Fruit fly (Drosophila melanogaster) whole organism, embryonic: ENCODE results near the gene CG34434.
A peak's percentile ranks its signal among the peaks of the same experiment; 100 is the strongest.

Experiments used
- Abd-B ChIP-seq: fragments of 200-800 bp; sonication (Bioruptor generic); optimal IDR thresholded peaks from 2 replicates; lab custom pipeline; 2018; ENCODE audit warnings: missing biosample characterization, mild to moderate bottlenecking, missing genetic modification characterization, moderate library complexity
- Adf1 ChIP-seq: fragments of 200-800 bp; sonication (Bioruptor generic); IDR thresholded peaks from 2 replicates; pipeline ENCODE4 v1.3.6; 2022; ENCODE audit warnings: missing biosample characterization, missing genetic modification characterization
- Awh ChIP-seq: fragments of 200-800 bp; sonication (Bioruptor generic); IDR thresholded peaks from 2 replicates; pipeline ENCODE4, ENCODE4 v1.3.6; 2022; ENCODE audit warnings: missing biosample characterization, missing genetic modification characterization
- CG10321 ChIP-seq: fragments of 200-800 bp; sonication (Bioruptor generic); IDR thresholded peaks from 2 replicates; pipeline ENCODE4 v1.3.6; 2022; ENCODE audit warnings: missing biosample characterization, missing genetic modification characterization
- CG13296 ChIP-seq: fragments of 200-800 bp; sonication (Bioruptor generic); optimal IDR thresholded peaks from 3 replicates; lab custom pipeline; 2018; ENCODE audit warnings: missing biosample characterization, mild to moderate bottlenecking, missing genetic modification characterization
- CG16815 ChIP-seq: fragments of 200-800 bp; sonication (Bioruptor generic); optimal IDR thresholded peaks from 3 replicates; lab custom pipeline; 2017; ENCODE audit warnings: missing biosample characterization, mild to moderate bottlenecking, missing genetic modification characterization
- CG17361 ChIP-seq: fragments of 200-800 bp; sonication (Bioruptor generic); IDR thresholded peaks from 3 replicates; pipeline ENCODE4 v1.3.6; 2022; ENCODE audit warnings: missing biosample characterization, missing genetic modification characterization
- CG17802 ChIP-seq: fragments of 200-800 bp; sonication (Bioruptor generic); optimal IDR thresholded peaks from 2 replicates; lab custom pipeline; 2018; ENCODE audit warnings: missing biosample characterization, mild to moderate bottlenecking, missing genetic modification characterization, moderate library complexity
- CG1832 ChIP-seq: fragments of 200-800 bp; sonication (Bioruptor generic); optimal IDR thresholded peaks from 2 replicates; lab custom pipeline; 2017; ENCODE audit warnings: missing biosample characterization, mild to moderate bottlenecking, missing genetic modification characterization, inconsistent platforms
- CG8478 ChIP-seq: fragments of >200 bp; optimal IDR thresholded peaks from 2 replicates; lab custom pipeline; 2018
- CTCF ChIP-seq: fragments of 200-800 bp; sonication (Bioruptor generic); optimal IDR thresholded peaks from 2 replicates; lab custom pipeline; 2017; ENCODE audit warnings: missing biosample characterization, mild to moderate bottlenecking, missing genetic modification characterization, moderate library complexity
- CoRest ChIP-seq: fragments of 200-800 bp; sonication (Bioruptor generic); optimal IDR thresholded peaks from 3 replicates; lab custom pipeline; 2018; ENCODE audit warnings: missing biosample characterization, mild to moderate bottlenecking, missing genetic modification characterization, moderate library complexity
- D ChIP-seq, 2 experiments: fragments of 200-800 bp in 1 of 2; fragments of >200 bp in 1 of 2; sonication (Bioruptor generic) in 1 of 2; optimal IDR thresholded peaks; 2 replicates in 1 of 2; 3 replicates in 1 of 2; lab custom pipeline; 2017; ENCODE audit warnings: mild to moderate bottlenecking in 1 of 2, missing biosample characterization in 1 of 2, missing genetic modification characterization in 1 of 2, missing genetic modification reagents in 1 of 2
- Dbx ChIP-seq: fragments of 200-800 bp; sonication (Bioruptor generic); IDR thresholded peaks from 3 replicates; pipeline ENCODE4 v1.3.6; 2022; ENCODE audit warnings: missing biosample characterization, missing genetic modification characterization
- Hey ChIP-seq: fragments of 200-800 bp; sonication (Bioruptor generic); optimal IDR thresholded peaks from 3 replicates; lab custom pipeline; 2018; ENCODE audit warnings: missing biosample characterization, mild to moderate bottlenecking, missing genetic modification characterization
- HmgD ChIP-seq: fragments of 200-800 bp; sonication (Bioruptor generic); optimal IDR thresholded peaks from 3 replicates; lab custom pipeline; 2016; ENCODE audit warnings: missing biosample characterization, missing genetic modification characterization
- Nf-YB ChIP-seq: fragments of 200-800 bp; sonication (Bioruptor generic); optimal IDR thresholded peaks from 3 replicates; lab custom pipeline; 2019; ENCODE audit warnings: missing biosample characterization, mild to moderate bottlenecking, missing genetic modification characterization, moderate library complexity
- Nf-YC ChIP-seq: fragments of 200-800 bp; optimal IDR thresholded peaks from 3 replicates; lab custom pipeline; 2019; ENCODE audit warnings: missing biosample characterization, mild to moderate bottlenecking, missing genetic modification characterization, moderate library complexity
- Ravus ChIP-seq: fragments of 200-800 bp; sonication (Bioruptor generic); IDR thresholded peaks from 2 replicates; pipeline ENCODE4 v1.3.6; 2022; ENCODE audit warnings: missing biosample characterization, missing genetic modification characterization
- Rx ChIP-seq: fragments of 200-800 bp; sonication (Bioruptor generic); IDR thresholded peaks from 2 replicates; pipeline ENCODE4 v1.3.6; 2022; ENCODE audit warnings: missing biosample characterization, missing genetic modification characterization
- Trl ChIP-seq, 3 experiments: fragments of >200 bp in 2 of 3; fragments of 200-800 bp in 1 of 3; sonication (Bioruptor generic) in 1 of 3; optimal IDR thresholded peaks; 2 replicates in 1 of 3; 3 replicates in 2 of 3; lab custom pipeline; 2016 to 2017; ENCODE audit warnings: missing biosample characterization in 1 of 3, missing genetic modification characterization in 1 of 3
- caup ChIP-seq: fragments of 200-800 bp; sonication (Bioruptor generic); optimal IDR thresholded peaks from 3 replicates; lab custom pipeline; 2017; ENCODE audit warnings: missing biosample characterization, mild to moderate bottlenecking, missing genetic modification characterization, moderate library complexity; ENCODE audit not compliant: severe bottlenecking
- cg ChIP-seq: fragments of 200-800 bp; sonication (Bioruptor generic); optimal IDR thresholded peaks from 3 replicates; lab custom pipeline; 2019; ENCODE audit warnings: missing biosample characterization, mild to moderate bottlenecking, missing genetic modification characterization, moderate library complexity
- chm ChIP-seq: fragments of 200-800 bp; sonication (Bioruptor generic); IDR thresholded peaks from 2 replicates; pipeline ENCODE4 v1.3.6; 2022; ENCODE audit warnings: missing biosample characterization, missing genetic modification characterization
- crol ChIP-seq: fragments of 200-800 bp; sonication (Bioruptor generic); IDR thresholded peaks from 2 replicates; pipeline ENCODE4 v1.3.6; 2022; ENCODE audit warnings: missing biosample characterization, missing genetic modification characterization
- dm ChIP-seq: fragments of 200-800 bp; sonication (Bioruptor generic); optimal IDR thresholded peaks from 3 replicates; lab custom pipeline; 2016; ENCODE audit warnings: missing biosample characterization, missing genetic modification characterization
- ewg ChIP-seq: fragments of 200-800 bp; sonication (Bioruptor generic); optimal IDR thresholded peaks from 3 replicates; lab custom pipeline; 2017; ENCODE audit warnings: mild to moderate bottlenecking, missing biosample characterization, missing genetic modification reagents, missing genetic modification characterization
- kay ChIP-seq: fragments of 200-800 bp; sonication (Bioruptor generic); optimal IDR thresholded peaks from 2 replicates; lab custom pipeline; 2016; ENCODE audit warnings: missing biosample characterization, missing genetic modification characterization
- mld ChIP-seq: fragments of 200-800 bp; sonication (Bioruptor generic); IDR thresholded peaks from 3 replicates; pipeline ENCODE4 v1.3.6; 2022; ENCODE audit warnings: missing biosample characterization, missing genetic modification characterization; ENCODE audit not compliant: partially characterized antibody
- odd ChIP-seq: fragments of 200-800 bp; sonication (Bioruptor generic); optimal IDR thresholded peaks from 2 replicates; lab custom pipeline; 2017; ENCODE audit warnings: missing biosample characterization, mild to moderate bottlenecking, missing genetic modification characterization
- org-1 ChIP-seq: fragments of 200-800 bp; sonication (Bioruptor generic); optimal IDR thresholded peaks from 2 replicates; lab custom pipeline; 2017; ENCODE audit warnings: missing biosample characterization, missing genetic modification characterization
- phol ChIP-seq: fragments of 200-800 bp; sonication (Bioruptor generic); optimal IDR thresholded peaks from 3 replicates; lab custom pipeline; 2018; ENCODE audit warnings: missing biosample characterization, mild to moderate bottlenecking, missing genetic modification characterization, moderate library complexity
- prd ChIP-seq, 3 experiments: fragments of >200 bp in 2 of 3; fragments of 200-800 bp in 1 of 3; sonication (Bioruptor generic) in 1 of 3; optimal IDR thresholded peaks in 2 of 3; IDR thresholded peaks in 1 of 3; 2 replicates in 2 of 3; 3 replicates in 1 of 3; pipeline versions ENCODE4 v1.3.6 to Lab custom; 2017 to 2022; ENCODE audit warnings: missing biosample characterization in 1 of 3, missing genetic modification characterization in 1 of 3
- sd ChIP-seq: fragments of 200-800 bp; sonication (Bioruptor generic); optimal IDR thresholded peaks from 3 replicates; lab custom pipeline; 2018; ENCODE audit warnings: missing biosample characterization, mild to moderate bottlenecking, missing genetic modification characterization, moderate library complexity
- sens ChIP-seq: fragments of 200-800 bp; sonication (Bioruptor generic); peaks from one replicate; lab custom pipeline; 2016; ENCODE audit warnings: missing biosample characterization, missing genetic modification characterization
- seq ChIP-seq: fragments of 200-800 bp; sonication (Bioruptor generic); IDR thresholded peaks from 2 replicates; pipeline ENCODE4 v1.3.6; 2022; ENCODE audit warnings: missing biosample characterization, missing genetic modification characterization
- sqz ChIP-seq: fragments of 200-800 bp; sonication (Bioruptor generic); optimal IDR thresholded peaks from 3 replicates; lab custom pipeline; 2018; ENCODE audit warnings: missing biosample characterization, mild to moderate bottlenecking, missing genetic modification characterization
- tap ChIP-seq: fragments of 200-800 bp; optimal IDR thresholded peaks from 3 replicates; lab custom pipeline; 2019; ENCODE audit warnings: missing biosample characterization, mild to moderate bottlenecking, missing genetic modification characterization, moderate library complexity
- tll ChIP-seq, 2 experiments: fragments of 200-800 bp in 1 of 2; fragments of >200 bp in 1 of 2; sonication (Bioruptor generic) in 1 of 2; optimal IDR thresholded peaks; 2 replicates each; lab custom pipeline; 2017 to 2019; ENCODE audit warnings: missing biosample characterization in 2 of 2, missing genetic modification characterization in 2 of 2, mild to moderate bottlenecking in 1 of 2, moderate library complexity in 1 of 2
- z ChIP-seq: fragments of 200-800 bp; sonication (Bioruptor generic); IDR thresholded peaks from 3 replicates; pipeline ENCODE4 v1.3.6; 2022; ENCODE audit warnings: missing biosample characterization, missing genetic modification characterization

CG34434 gene

DNA sequence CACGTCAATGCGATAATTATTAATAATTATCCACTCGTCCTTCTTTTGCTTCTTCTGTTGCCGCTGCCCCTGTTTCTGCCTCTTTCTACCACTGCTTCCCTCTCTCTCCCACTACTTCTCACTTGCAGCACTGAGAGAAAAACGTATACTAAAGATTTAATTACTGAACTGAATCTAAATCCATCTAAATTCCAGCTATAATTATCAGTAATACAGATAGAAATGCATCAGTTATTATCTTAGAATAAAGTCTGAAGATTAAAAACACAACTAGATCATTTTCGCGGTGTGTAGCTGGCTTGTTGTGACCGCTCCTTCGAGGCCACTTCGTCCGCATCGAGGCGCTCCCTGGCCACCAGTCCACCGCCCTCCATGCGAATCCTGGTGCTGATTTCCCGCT, 26.2 kb downstream of the CG34434 start:
- no peak for TF ChIP-seq Awh (GFP tag; lab: Robert Waterston, UW)
- no peak for TF ChIP-seq prd (optimal IDR thresholded peaks at IDR 0.05; lab: Kevin White, UChicago)
- peak; percentile 64; the same call in 2 of the 3 replicates for TF ChIP-seq prd (GFP tag; IDR thresholded peaks at IDR 0.05; lab: Robert Waterston, UW)

DNA sequence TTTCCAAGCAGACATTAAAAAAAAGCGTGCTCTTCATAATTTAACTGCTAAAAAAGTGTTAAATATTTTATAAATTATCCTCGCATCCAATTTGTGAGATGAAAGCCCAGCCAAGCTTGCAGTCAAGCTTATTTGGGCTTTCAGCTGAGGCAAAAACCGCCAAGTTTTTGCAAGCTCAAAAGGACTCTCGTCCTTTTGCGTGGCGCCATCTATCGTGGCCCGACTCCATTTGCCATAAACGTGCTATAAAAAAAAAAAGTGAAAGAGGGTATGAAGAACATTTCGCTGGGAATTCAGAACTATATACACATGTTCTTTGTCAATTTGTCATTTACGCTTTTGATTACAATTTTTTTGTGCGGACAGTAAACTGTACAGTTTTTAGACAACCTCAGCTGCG, 27.7 kb downstream of the CG34434 start:
- TF ChIP-seq sd (tag; lab: Kevin White, UChicago) (no peak), CTCF (GFP tag; lab: Kevin White, UChicago) (peak; percentile 86), Ravus (no peak)

DNA sequence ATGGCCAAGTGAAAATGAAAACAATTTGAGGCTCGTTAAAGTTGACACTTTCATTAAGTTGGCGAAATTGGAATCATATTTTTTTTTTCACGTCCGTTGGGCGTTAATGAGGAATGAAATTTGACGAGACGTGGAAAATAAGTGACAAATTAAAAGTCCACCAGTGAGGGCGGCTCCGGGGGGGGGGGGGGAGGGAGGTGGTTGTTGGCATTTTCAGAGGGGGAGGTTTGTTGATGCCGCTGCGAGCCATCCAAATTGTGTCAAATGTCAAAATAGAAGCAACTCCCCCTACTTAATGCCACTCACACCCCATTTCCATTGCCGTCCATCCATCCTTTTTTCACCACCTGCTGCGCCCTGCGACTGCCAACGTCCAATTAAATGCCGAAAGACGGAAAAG, 29.1 kb downstream of the CG34434 start:
- peak; percentile 44 for TF ChIP-seq Nf-YC (tag; lab: Kevin White, UChicago)
- TF ChIP-seq Nf-YB (GFP tag; lab: Kevin White, UChicago): peak; percentile 75
- peak; percentile 51; the same call in 1 of the 2 replicates for TF ChIP-seq crol (GFP tag; lab: Robert Waterston, UW)
- TF ChIP-seq Rx (GFP tag; lab: Robert Waterston, UW): no peak

DNA sequence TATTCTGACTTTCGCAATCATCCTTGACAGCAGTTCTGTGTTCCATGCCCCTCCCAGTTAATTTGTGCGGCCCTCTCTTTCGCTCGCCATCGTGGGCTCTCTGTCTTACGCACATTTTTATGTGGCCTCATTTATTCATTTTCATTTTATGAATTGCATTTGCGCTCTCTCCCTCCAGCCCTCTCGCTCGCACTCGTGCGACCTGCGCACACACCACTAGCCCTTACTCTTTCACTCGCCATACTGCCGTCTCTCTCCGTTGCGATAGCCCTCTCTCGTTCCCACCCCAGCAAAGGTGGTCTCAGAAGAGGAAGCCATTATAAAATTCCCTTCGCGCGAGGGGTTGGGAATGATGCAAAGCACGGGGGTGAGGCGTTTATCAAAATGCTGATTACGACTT, 36.7 kb downstream of the CG34434 start:
- TF ChIP-seq dm (GFP tag; lab: Kevin White, UChicago): no peak
- TF ChIP-seq cg: peak; percentile 52
- TF ChIP-seq z: no peak
- TF ChIP-seq CG10321 (GFP tag; lab: Robert Waterston, UW): peak; percentile 92
- no peak for TF ChIP-seq CG17361 (GFP tag; lab: Robert Waterston, UW)
- no peak for TF ChIP-seq caup (GFP tag; lab: Kevin White, UChicago)
- TF ChIP-seq kay (GFP tag; lab: Kevin White, UChicago): no peak
- no peak for TF ChIP-seq CG13296 (GFP tag; lab: Kevin White, UChicago)
- TF ChIP-seq CG1832 (GFP tag; lab: Kevin White, UChicago): peak; percentile 99
- no peak for TF ChIP-seq mld (GFP tag; lab: Robert Waterston, UW)
- no peak for TF ChIP-seq chm
- peak; percentile 56 to 67 for TF ChIP-seq tll (GFP tag; optimal IDR thresholded peaks at IDR 0.05; lab: Kevin White, UChicago)
- peak; percentile 24; the same call in 1 of the 2 replicates for TF ChIP-seq Adf1 (GFP tag; lab: Robert Waterston, UW)
- TF ChIP-seq crol (GFP tag; lab: Robert Waterston, UW): peak; percentile 68
- TF ChIP-seq CG8478 (lab: Kevin White, UChicago): peak; percentile 95
- peak; percentile 91 for TF ChIP-seq seq (GFP tag; lab: Robert Waterston, UW)
- peak; percentile 92 for TF ChIP-seq Nf-YB (GFP tag; lab: Kevin White, UChicago)
- TF ChIP-seq Abd-B: peak; percentile 14
- TF ChIP-seq D (optimal IDR thresholded peaks at IDR 0.05; lab: Kevin White, UChicago): peak; percentile 43
- no peak for TF ChIP-seq D (GFP tag; optimal IDR thresholded peaks at IDR 0.05; lab: Kevin White, UChicago)
- no peak for TF ChIP-seq Hey (tag; lab: Kevin White, UChicago)
- peak; percentile 46 for TF ChIP-seq sens (GFP tag; lab: Kevin White, UChicago)
- no peak for TF ChIP-seq org-1 (GFP tag; lab: Kevin White, UChicago)
- peak; percentile 52 for TF ChIP-seq HmgD (GFP tag; lab: Kevin White, UChicago)
- peak; percentile 72 for TF ChIP-seq phol
- peak in 1 of 2 experiments; percentile 16 for TF ChIP-seq Trl (optimal IDR thresholded peaks at IDR 0.05; lab: Kevin White, UChicago)
- TF ChIP-seq Trl (GFP tag; optimal IDR thresholded peaks at IDR 0.05; lab: Kevin White, UChicago): no peak
- TF ChIP-seq CG16815 (GFP tag; lab: Kevin White, UChicago): no peak
- TF ChIP-seq CoRest (tag; lab: Kevin White, UChicago): peak; percentile 36
- no peak for TF ChIP-seq odd (GFP tag; lab: Kevin White, UChicago)
- peak; percentile 95 for TF ChIP-seq Nf-YC (tag; lab: Kevin White, UChicago)
- TF ChIP-seq Dbx: no peak
- TF ChIP-seq sqz: peak; percentile 64
- peak; percentile 88 for TF ChIP-seq ewg (GFP tag; lab: Kevin White, UChicago)
- TF ChIP-seq tap: no peak
- TF ChIP-seq CG17802 (tag; lab: Kevin White, UChicago): no peak
